Worm (Caenorhabditis elegans) whole organism, mixed stage, embryonic: Measurements from ENCODE around the gene mccc-1.

Source experiments
- lin-13 ChIP-seq: fragments of 150-350 bp; optimal IDR thresholded peaks from 2 replicates; lab custom pipeline; 2014; ENCODE audit warnings: missing biosample characterization, missing genetic modification characterization
- lsy-2 ChIP-seq: fragments of 150-350 bp; optimal IDR thresholded peaks from 2 replicates; lab custom pipeline; 2014; ENCODE audit warnings: missing biosample characterization, missing genetic modification characterization
- mep-1 ChIP-seq: fragments of 150-350 bp; optimal IDR thresholded peaks from 2 replicates; lab custom pipeline; 2017; ENCODE audit warnings: missing biosample characterization, missing genetic modification reagents, missing genetic modification characterization, inconsistent platforms
- snpc-4 ChIP-seq: fragments of 150-350 bp; optimal IDR thresholded peaks from 2 replicates; lab custom pipeline; 2014; ENCODE audit warnings: missing biosample characterization, missing genetic modification characterization
- unc-62 ChIP-seq: fragments of 150-350 bp; optimal IDR thresholded peaks from 2 replicates; lab custom pipeline; 2014; ENCODE audit warnings: missing biosample characterization, missing genetic modification reagents, missing genetic modification characterization
- ztf-11 ChIP-seq: fragments of 150-350 bp; optimal IDR thresholded peaks from 2 replicates; lab custom pipeline; 2014; ENCODE audit warnings: missing biosample characterization, missing genetic modification characterization

- TF ChIP-seq snpc-4 (tag; lab: Kevin White, UChicago): no peak
- no peak for TF ChIP-seq lin-13
- no peak for TF ChIP-seq lsy-2 (tag; lab: Kevin White, UChicago)
- TF ChIP-seq unc-62 (GFP tag; lab: Kevin White, UChicago): no peak
- TF ChIP-seq mep-1 (tag; lab: Kevin White, UChicago): no peak
- TF ChIP-seq ztf-11 (tag; lab: Kevin White, UChicago): no peak
Measured at ce11 chrIV:9898712-9899111, 14.3 kb downstream of the mccc-1 start, which contains the start of gene tbc-3.
